Fruit fly (Drosophila melanogaster) whole organism, embryonic: Measurements from ENCODE around the gene frj.

ENCODE experiments used
- BEAF-32 ChIP-seq: fragments of 200-800 bp; sonication (Bioruptor generic); optimal IDR thresholded peaks from 3 replicates; lab custom pipeline; 2017; ENCODE audit warnings: missing biosample characterization, missing genetic modification characterization, mild to moderate bottlenecking, moderate library complexity, missing genetic modification reagents
- Bteb2 ChIP-seq: fragments of 200-800 bp; sonication (Bioruptor generic); optimal IDR thresholded peaks from 2 replicates; lab custom pipeline; 2016; ENCODE audit warnings: missing biosample characterization, missing genetic modification characterization
- C15 ChIP-seq: fragments of 200-800 bp; sonication (Bioruptor generic); IDR thresholded peaks from 3 replicates; pipeline ENCODE4 v1.3.6; 2022; ENCODE audit warnings: missing biosample characterization, missing genetic modification characterization
- CG10209 ChIP-seq: fragments of 200-800 bp; sonication (Bioruptor generic); optimal IDR thresholded peaks from 3 replicates; lab custom pipeline; 2017; ENCODE audit warnings: missing biosample characterization, mild to moderate bottlenecking, missing genetic modification characterization, missing genetic modification reagents
- CG10366 ChIP-seq: fragments of 200-800 bp; sonication (Bioruptor generic); IDR thresholded peaks from 2 replicates; pipeline ENCODE4 v1.3.6; 2022; ENCODE audit warnings: missing biosample characterization, missing genetic modification characterization
- CG10431 ChIP-seq: fragments of 200-800 bp; sonication (Bioruptor generic); optimal IDR thresholded peaks from 3 replicates; lab custom pipeline; 2018; ENCODE audit warnings: missing biosample characterization, mild to moderate bottlenecking, missing genetic modification characterization
- CG11398 ChIP-seq: fragments of 200-800 bp; sonication (Bioruptor generic); optimal IDR thresholded peaks from 2 replicates; lab custom pipeline; 2016; ENCODE audit warnings: missing biosample characterization, missing genetic modification characterization
- CG11456 ChIP-seq: fragments of 200-800 bp; sonication (Bioruptor generic); IDR thresholded peaks from 3 replicates; pipeline ENCODE4 v1.3.6; 2022; ENCODE audit warnings: missing biosample characterization, missing genetic modification characterization
- CG1233 ChIP-seq: fragments of 200-800 bp; sonication (Bioruptor generic); optimal IDR thresholded peaks from 4 replicates; lab custom pipeline; 2018; ENCODE audit warnings: missing biosample characterization, mild to moderate bottlenecking, missing genetic modification characterization
- CG12391 ChIP-seq: fragments of 200-800 bp; sonication (Bioruptor generic); optimal IDR thresholded peaks from 3 replicates; lab custom pipeline; 2018; ENCODE audit warnings: missing biosample characterization, mild to moderate bottlenecking, missing genetic modification characterization, moderate library complexity
- CG13624 ChIP-seq: fragments of 200-800 bp; sonication (Bioruptor generic); optimal IDR thresholded peaks from 2 replicates; lab custom pipeline; 2016; ENCODE audit warnings: missing biosample characterization, missing genetic modification characterization
- CG14014 ChIP-seq: fragments of 200-800 bp; sonication (Bioruptor generic); IDR thresholded peaks from 2 replicates; pipeline ENCODE4 v1.3.6; 2022; ENCODE audit warnings: missing biosample characterization, missing genetic modification characterization
- CG16815 ChIP-seq: fragments of 200-800 bp; sonication (Bioruptor generic); optimal IDR thresholded peaks from 3 replicates; lab custom pipeline; 2017; ENCODE audit warnings: missing biosample characterization, mild to moderate bottlenecking, missing genetic modification characterization
- CG17912 ChIP-seq: fragments of 200-800 bp; sonication (Bioruptor generic); optimal IDR thresholded peaks from 2 replicates; lab custom pipeline; 2018; ENCODE audit warnings: missing biosample characterization, mild to moderate bottlenecking, missing genetic modification characterization
- CG2120 ChIP-seq: fragments of 200-800 bp; sonication (Bioruptor generic); optimal IDR thresholded peaks from 3 replicates; lab custom pipeline; 2016; ENCODE audit warnings: missing biosample characterization, missing genetic modification characterization
- CG33557 ChIP-seq: fragments of 200-800 bp; sonication (Bioruptor generic); optimal IDR thresholded peaks from 2 replicates; lab custom pipeline; 2019; ENCODE audit warnings: missing biosample characterization, mild to moderate bottlenecking, missing genetic modification characterization, moderate library complexity
- CG6683 ChIP-seq: fragments of 200-800 bp; sonication (Bioruptor generic); optimal IDR thresholded peaks from 2 replicates; lab custom pipeline; 2017; ENCODE audit warnings: missing biosample characterization, mild to moderate bottlenecking, missing genetic modification characterization, missing genetic modification reagents
- CG7963 ChIP-seq: fragments of 200-800 bp; sonication (Bioruptor generic); IDR thresholded peaks from 3 replicates; pipeline ENCODE4 v1.3.6; 2022; ENCODE audit warnings: missing biosample characterization, missing genetic modification characterization; ENCODE audit not compliant: partially characterized antibody
- CG7987 ChIP-seq: fragments of 200-800 bp; sonication (Bioruptor generic); optimal IDR thresholded peaks from 2 replicates; lab custom pipeline; 2018; ENCODE audit warnings: missing biosample characterization, mild to moderate bottlenecking, missing genetic modification characterization, moderate library complexity
- CG9727 ChIP-seq: fragments of 200-800 bp; sonication (Bioruptor generic); optimal IDR thresholded peaks from 3 replicates; lab custom pipeline; 2017; ENCODE audit warnings: missing biosample characterization, mild to moderate bottlenecking, missing genetic modification characterization
- CTCF ChIP-seq: fragments of 200-800 bp; sonication (Bioruptor generic); optimal IDR thresholded peaks from 2 replicates; lab custom pipeline; 2017; ENCODE audit warnings: missing biosample characterization, mild to moderate bottlenecking, missing genetic modification characterization, moderate library complexity
- HLH54F ChIP-seq: fragments of 200-800 bp; sonication (Bioruptor generic); optimal IDR thresholded peaks from 3 replicates; lab custom pipeline; 2016; ENCODE audit warnings: missing biosample characterization, missing genetic modification characterization
- Hr3 ChIP-seq: fragments of 200-800 bp; sonication (Bioruptor generic); optimal IDR thresholded peaks from 3 replicates; lab custom pipeline; 2016; ENCODE audit warnings: missing biosample characterization, missing genetic modification characterization
- Lhr ChIP-seq: fragments of 200-800 bp; sonication (Bioruptor generic); optimal IDR thresholded peaks from 3 replicates; lab custom pipeline; 2017; ENCODE audit warnings: mild to moderate bottlenecking, missing biosample characterization, missing genetic modification reagents, missing genetic modification characterization
- Mad ChIP-seq: fragments of 200-800 bp; sonication (Bioruptor generic); optimal IDR thresholded peaks from 2 replicates; lab custom pipeline; 2016; ENCODE audit warnings: missing biosample characterization, missing genetic modification characterization
- Mrtf ChIP-seq: fragments of 200-800 bp; sonication (Bioruptor generic); IDR thresholded peaks from 3 replicates; pipeline ENCODE4 v1.3.6; 2022; ENCODE audit warnings: missing biosample characterization, missing genetic modification characterization
- Nf-YB ChIP-seq: fragments of 200-800 bp; sonication (Bioruptor generic); optimal IDR thresholded peaks from 3 replicates; lab custom pipeline; 2019; ENCODE audit warnings: missing biosample characterization, mild to moderate bottlenecking, missing genetic modification characterization, moderate library complexity
- Side ChIP-seq: fragments of 200-800 bp; sonication (Bioruptor generic); optimal IDR thresholded peaks from 2 replicates; lab custom pipeline; 2016; ENCODE audit warnings: missing biosample characterization, missing genetic modification characterization
- Sin3A ChIP-seq: fragments of >200 bp; optimal IDR thresholded peaks from 2 replicates; lab custom pipeline; 2018
- Usf ChIP-seq: fragments of 200-800 bp; sonication (Bioruptor generic); optimal IDR thresholded peaks from 2 replicates; lab custom pipeline; 2017; ENCODE audit warnings: missing genotype, missing biosample characterization, missing genetic modification characterization
- Vsx1 ChIP-seq: fragments of 200-800 bp; sonication (Bioruptor generic); optimal IDR thresholded peaks from 2 replicates; lab custom pipeline; 2017; ENCODE audit warnings: missing biosample characterization, mild to moderate bottlenecking, missing genetic modification characterization, missing genetic modification reagents
- YL-1 ChIP-seq: fragments of 200-800 bp; sonication (Bioruptor generic); optimal IDR thresholded peaks from 3 replicates; lab custom pipeline; 2017; ENCODE audit warnings: missing biosample characterization, mild to moderate bottlenecking, missing genetic modification characterization
- caup ChIP-seq: fragments of 200-800 bp; sonication (Bioruptor generic); optimal IDR thresholded peaks from 3 replicates; lab custom pipeline; 2017; ENCODE audit warnings: missing biosample characterization, mild to moderate bottlenecking, missing genetic modification characterization, moderate library complexity; ENCODE audit not compliant: severe bottlenecking
- chinmo ChIP-seq: fragments of 200-800 bp; sonication (Bioruptor generic); IDR thresholded peaks from 4 replicates; pipeline ENCODE4 v1.3.6; 2022; ENCODE audit warnings: missing biosample characterization, missing genetic modification characterization; ENCODE audit not compliant: partially characterized antibody
- croc ChIP-seq: fragments of 200-800 bp; sonication (Bioruptor generic); conservative IDR thresholded peaks from 3 replicates; pipeline ENCODE4 v1.3.6; 2022; ENCODE audit warnings: missing biosample characterization, missing genetic modification characterization
- gcm ChIP-seq: fragments of 200-800 bp; sonication (Bioruptor generic); optimal IDR thresholded peaks from 2 replicates; lab custom pipeline; 2019; ENCODE audit warnings: missing biosample characterization, mild to moderate bottlenecking, missing genetic modification characterization, moderate library complexity
- grn ChIP-seq: fragments of 200-800 bp; sonication (Bioruptor generic); optimal IDR thresholded peaks from 3 replicates; lab custom pipeline; 2017; ENCODE audit warnings: missing biosample characterization, missing genetic modification characterization
- hb ChIP-seq: fragments of 200-800 bp; sonication (Bioruptor generic); IDR thresholded peaks from 3 replicates; pipeline ENCODE4 v1.3.6; 2022; ENCODE audit warnings: missing biosample characterization, missing genetic modification characterization; ENCODE audit not compliant: partially characterized antibody
- her ChIP-seq: fragments of 200-800 bp; sonication (Bioruptor generic); optimal IDR thresholded peaks from 2 replicates; lab custom pipeline; 2016; ENCODE audit warnings: missing biosample characterization, missing genetic modification characterization
- jing ChIP-seq: fragments of 200-800 bp; sonication (Bioruptor generic); optimal IDR thresholded peaks from 2 replicates; lab custom pipeline; 2018; ENCODE audit warnings: missing biosample characterization, mild to moderate bottlenecking, missing genetic modification characterization
- luna ChIP-seq: fragments of 200-800 bp; sonication (Bioruptor generic); optimal IDR thresholded peaks from 2 replicates; lab custom pipeline; 2016; ENCODE audit warnings: missing biosample characterization, missing genetic modification characterization
- maf-S ChIP-seq: fragments of 200-800 bp; sonication (Bioruptor generic); optimal IDR thresholded peaks from 2 replicates; lab custom pipeline; 2016; ENCODE audit warnings: missing biosample characterization, missing genetic modification characterization
- nerfin-2 ChIP-seq: fragments of 200-800 bp; sonication (Bioruptor generic); IDR thresholded peaks from 2 replicates; pipeline ENCODE4 v1.3.6; 2022; ENCODE audit warnings: missing biosample characterization, missing genetic modification characterization; ENCODE audit not compliant: partially characterized antibody
- nom ChIP-seq: fragments of 200-800 bp; sonication (Bioruptor generic); optimal IDR thresholded peaks from 2 replicates; lab custom pipeline; 2017; ENCODE audit warnings: missing biosample characterization, missing genetic modification characterization, mild to moderate bottlenecking, moderate library complexity, missing genetic modification reagents
- org-1 ChIP-seq: fragments of 200-800 bp; sonication (Bioruptor generic); optimal IDR thresholded peaks from 2 replicates; lab custom pipeline; 2017; ENCODE audit warnings: missing biosample characterization, missing genetic modification characterization
- rib ChIP-seq: fragments of 200-800 bp; sonication (Bioruptor generic); IDR thresholded peaks from 2 replicates; pipeline ENCODE4 v1.3.6; 2022; ENCODE audit warnings: missing biosample characterization, missing genetic modification characterization
- seq ChIP-seq: fragments of 200-800 bp; sonication (Bioruptor generic); IDR thresholded peaks from 2 replicates; pipeline ENCODE4 v1.3.6; 2022; ENCODE audit warnings: missing biosample characterization, missing genetic modification characterization
- slp2 ChIP-seq: fragments of 200-800 bp; sonication (Bioruptor generic); optimal IDR thresholded peaks from 2 replicates; lab custom pipeline; 2016; ENCODE audit warnings: missing biosample characterization, missing genetic modification characterization
- tna ChIP-seq: fragments of 200-800 bp; sonication (Bioruptor generic); IDR thresholded peaks from 2 replicates; pipeline ENCODE4 v1.3.6; 2022; ENCODE audit warnings: missing biosample characterization, missing genetic modification characterization; ENCODE audit not compliant: partially characterized antibody
- trh ChIP-seq: fragments of 200-800 bp; sonication (Bioruptor generic); optimal IDR thresholded peaks from 2 replicates; lab custom pipeline; 2016; ENCODE audit warnings: missing biosample characterization, missing genetic modification characterization
- zen2 ChIP-seq: fragments of 200-800 bp; sonication (Bioruptor generic); IDR thresholded peaks from 3 replicates; pipeline ENCODE4 v1.3.6; 2022; ENCODE audit warnings: missing biosample characterization, missing genetic modification characterization; ENCODE audit not compliant: partially characterized antibody

Gene frj

dm6 chr2L:6467509-6467908, 11.7 kb downstream of the frj start, which contains the start of gene HemK1 (continued):
- TF ChIP-seq Nf-YB: peak; percentile 7
- no peak for TF ChIP-seq Side (GFP tag; lab: Kevin White, UChicago)
- TF ChIP-seq CG17912 (GFP tag; lab: Kevin White, UChicago): no peak
- no peak for TF ChIP-seq croc (GFP tag; lab: Robert Waterston, UW)
- TF ChIP-seq org-1 (GFP tag; lab: Kevin White, UChicago): no peak
- TF ChIP-seq nom (GFP tag; lab: Kevin White, UChicago): no peak
- peak; percentile 56; the same call in 1 of the 4 replicates for TF ChIP-seq chinmo (GFP tag; lab: Robert Waterston, UW)
- TF ChIP-seq BEAF-32 (GFP tag; lab: Kevin White, UChicago): peak; percentile 69
- no peak for TF ChIP-seq gcm (GFP tag; lab: Kevin White, UChicago)
- no peak for TF ChIP-seq Mad (GFP tag; lab: Kevin White, UChicago)
- TF ChIP-seq jing (GFP tag; lab: Kevin White, UChicago): no peak
- no peak for TF ChIP-seq CG1233 (GFP tag; lab: Kevin White, UChicago)
- TF ChIP-seq CTCF (GFP tag; lab: Kevin White, UChicago): peak; percentile 42
- TF ChIP-seq rib (GFP tag; lab: Robert Waterston, UW): no peak
- peak; percentile 53 for TF ChIP-seq CG7987
- no peak for TF ChIP-seq zen2 (GFP tag; lab: Robert Waterston, UW)
- TF ChIP-seq maf-S: no peak
- TF ChIP-seq CG16815 (GFP tag; lab: Kevin White, UChicago): no peak
- no peak for TF ChIP-seq CG11398
- no peak for TF ChIP-seq Bteb2 (GFP tag; lab: Kevin White, UChicago)
- TF ChIP-seq CG6683 (GFP tag; lab: Kevin White, UChicago): no peak
- no peak for TF ChIP-seq CG2120 (GFP tag; lab: Kevin White, UChicago)
- no peak for TF ChIP-seq CG14014 (GFP tag; lab: Robert Waterston, UW)
- TF ChIP-seq CG11456 (GFP tag; lab: Robert Waterston, UW): no peak
- TF ChIP-seq CG10366 (GFP tag; lab: Robert Waterston, UW): no peak
- TF ChIP-seq Sin3A (lab: Kevin White, UChicago): peak; percentile 43
- TF ChIP-seq trh (GFP tag; lab: Kevin White, UChicago): no peak
- no peak for TF ChIP-seq caup (GFP tag; lab: Kevin White, UChicago)
- peak; percentile 4 for TF ChIP-seq Hr3 (GFP tag; lab: Kevin White, UChicago)
- TF ChIP-seq CG10431 (GFP tag; lab: Kevin White, UChicago): no peak
- TF ChIP-seq CG10209: no peak
- no peak for TF ChIP-seq CG33557 (GFP tag; lab: Kevin White, UChicago)
- no peak for TF ChIP-seq hb (GFP tag; lab: Robert Waterston, UW)
- TF ChIP-seq CG9727 (GFP tag; lab: Kevin White, UChicago): no peak
- TF ChIP-seq luna (GFP tag; lab: Kevin White, UChicago): no peak
- peak; percentile 43 for TF ChIP-seq Lhr
- peak; percentile 27 for TF ChIP-seq her (GFP tag; lab: Kevin White, UChicago)
- no peak for TF ChIP-seq grn
- no peak for TF ChIP-seq seq
- no peak for TF ChIP-seq Usf
- no peak for TF ChIP-seq C15 (GFP tag; lab: Robert Waterston, UW)
- TF ChIP-seq Mrtf (GFP tag; lab: Robert Waterston, UW): no peak
- peak; percentile 47; the same call in 1 of the 2 replicates for TF ChIP-seq nerfin-2
- no peak for TF ChIP-seq tna (GFP tag; lab: Robert Waterston, UW)
- TF ChIP-seq CG12391 (tag; lab: Kevin White, UChicago): peak; percentile 42
- peak; percentile 69 for TF ChIP-seq YL-1 (GFP tag; lab: Kevin White, UChicago)
- TF ChIP-seq slp2 (GFP tag; lab: Kevin White, UChicago): no peak
- TF ChIP-seq CG7963 (GFP tag; lab: Robert Waterston, UW): no peak
- TF ChIP-seq Vsx1 (GFP tag; lab: Kevin White, UChicago): no peak
- peak; percentile 7 for TF ChIP-seq HLH54F (GFP tag; lab: Kevin White, UChicago)
- TF ChIP-seq CG13624 (GFP tag; lab: Kevin White, UChicago): peak; percentile 9
